Fruit fly (Drosophila melanogaster): ENCODE measurements around the gene comm3.

DNA sequence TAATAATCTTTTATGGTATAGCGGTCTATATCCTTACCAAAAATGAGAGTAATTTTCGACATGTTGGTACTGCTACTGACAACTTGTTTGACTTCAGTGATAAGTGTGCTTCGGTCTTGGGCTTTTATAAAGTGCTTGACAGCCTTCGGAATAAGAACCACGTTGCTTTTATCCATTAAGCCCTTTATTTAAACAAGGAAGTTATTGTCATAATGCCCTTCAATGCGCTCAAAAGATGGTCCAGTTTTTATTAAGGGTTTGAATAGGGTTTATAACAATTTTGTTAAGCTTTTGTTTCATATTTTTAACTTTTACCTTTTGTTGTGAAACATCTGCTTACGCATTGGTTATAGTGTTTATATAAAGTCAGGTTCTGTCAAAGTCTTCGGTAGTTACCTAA, 4.6 kb upstream of the comm3 start, which contains the start of the genes Eig71Ec and Eig71Ed:
- TF ChIP-seq CG8478 (optimal IDR thresholded peaks at IDR 0.05) (no peak), CTCF (optimal IDR thresholded peaks at IDR 0.05) (no peak)
